Worm (Caenorhabditis elegans) whole organism, L1 larva: ENCODE measurements around the gene C16C8.18.

Experiments used
- C34B4.2 ChIP-seq: sonication (generic microtip); optimal IDR thresholded peaks from 2 replicates; lab custom pipeline; 2017; ENCODE audit warnings: mild to moderate bottlenecking, missing genetic modification characterization, missing compliant biosample characterization
- F16B12.6 ChIP-seq: fragments of 150-350 bp; optimal IDR thresholded peaks from 2 replicates; lab custom pipeline; 2014; ENCODE audit warnings: missing biosample characterization, missing genetic modification characterization
- alr-1 ChIP-seq: fragments of 200-800 bp; sonication (Bioruptor generic); optimal IDR thresholded peaks from 2 replicates; lab custom pipeline; 2018; ENCODE audit warnings: borderline replicate concordance, mild to moderate bottlenecking, missing genetic modification characterization, missing compliant biosample characterization
- ceh-63 ChIP-seq: fragments of 200-800 bp; sonication (Bioruptor generic); optimal IDR thresholded peaks from 2 replicates; lab custom pipeline; 2018; ENCODE audit warnings: mild to moderate bottlenecking, missing genetic modification characterization, missing compliant biosample characterization
- ceh-8 ChIP-seq: fragments of 200-800 bp; sonication (Bioruptor generic); optimal IDR thresholded peaks from 2 replicates; lab custom pipeline; 2018; ENCODE audit warnings: mild to moderate bottlenecking, missing genetic modification characterization, moderate library complexity, missing compliant biosample characterization
- ceh-82 ChIP-seq, 3 experiments: fragments of 150-350 bp in 1 of 3; sonication (generic microtip) in 2 of 3; optimal IDR thresholded peaks; 2 replicates each; lab custom pipeline; 2014 to 2017; ENCODE audit warnings: missing biosample characterization in 3 of 3, missing genetic modification characterization in 3 of 3
- ceh-88 ChIP-seq: fragments of 200-800 bp; sonication (Bioruptor generic); IDR thresholded peaks from 2 replicates; pipeline ENCODE4 v1.3.6; 2022; ENCODE audit warnings: missing genetic modification characterization, missing compliant biosample characterization
- efl-1 ChIP-seq, 4 experiments: fragments of 150-350 bp; optimal IDR thresholded peaks in 3 of 4; peaks in 1 of 4; 1 replicate in 1 of 4; 2 replicates in 3 of 4; lab custom pipeline; 2014; ENCODE audit warnings: missing biosample characterization in 2 of 4, missing genetic modification characterization in 2 of 4, missing genetic modification reagents in 2 of 4
- egl-13 ChIP-seq: sonication (generic microtip); optimal IDR thresholded peaks from 2 replicates; lab custom pipeline; 2016; ENCODE audit warnings: missing genotype, missing genetic modification reagents, missing genetic modification characterization, missing compliant biosample characterization
- ets-5 ChIP-seq: fragments of 200-800 bp; sonication (Bioruptor generic); IDR thresholded peaks from 2 replicates; pipeline ENCODE4 v1.3.6; 2022; ENCODE audit warnings: missing genetic modification characterization, missing compliant biosample characterization
- fkh-10 ChIP-seq: sonication (generic microtip); optimal IDR thresholded peaks from 2 replicates; lab custom pipeline; 2017; ENCODE audit warnings: missing biosample characterization, missing genetic modification reagents, missing genetic modification characterization
- fkh-4 ChIP-seq: sonication (generic microtip); optimal IDR thresholded peaks from 2 replicates; lab custom pipeline; 2016; ENCODE audit warnings: missing compliant biosample characterization, missing genetic modification characterization, borderline replicate concordance
- fkh-8 ChIP-seq: sonication (generic microtip); optimal IDR thresholded peaks from 2 replicates; lab custom pipeline; 2016; ENCODE audit warnings: mild to moderate bottlenecking, missing genetic modification characterization, missing compliant biosample characterization
- fos-1 ChIP-seq: fragments of 150-350 bp; optimal IDR thresholded peaks from 2 replicates; lab custom pipeline; 2014; ENCODE audit warnings: missing biosample characterization, missing genetic modification characterization
- hlh-4 ChIP-seq: sonication (generic microtip); optimal IDR thresholded peaks from 2 replicates; lab custom pipeline; 2016; ENCODE audit warnings: mild to moderate bottlenecking, missing genetic modification characterization, missing compliant biosample characterization
- hpl-2 ChIP-seq: fragments of 150-350 bp; optimal IDR thresholded peaks from 2 replicates; lab custom pipeline; 2014; ENCODE audit warnings: missing biosample characterization, missing genetic modification reagents, missing genetic modification characterization
- isw-1 ChIP-seq: fragments of 200-800 bp; sonication (Bioruptor generic); IDR thresholded peaks from 2 replicates; pipeline ENCODE4 v1.3.6; 2022; ENCODE audit warnings: missing genetic modification characterization, missing compliant biosample characterization
- jun-1 ChIP-seq: fragments of 150-350 bp; optimal IDR thresholded peaks from 2 replicates; lab custom pipeline; 2014; ENCODE audit warnings: missing biosample characterization, missing genetic modification reagents, missing genetic modification characterization
- lin-13 ChIP-seq: fragments of 150-350 bp; optimal IDR thresholded peaks from 2 replicates; lab custom pipeline; 2014; ENCODE audit warnings: missing biosample characterization, missing genetic modification reagents, missing genetic modification characterization
- lin-14 ChIP-seq: fragments of 200-800 bp; sonication (Bioruptor generic); optimal IDR thresholded peaks from 2 replicates; lab custom pipeline; 2018; ENCODE audit warnings: mild to moderate bottlenecking, missing genetic modification characterization, moderate library complexity, missing compliant biosample characterization
- lin-15B ChIP-seq: fragments of 150-350 bp; sonication (generic microtip); optimal IDR thresholded peaks from 3 replicates; lab custom pipeline; 2014; ENCODE audit warnings: missing biosample characterization, missing genetic modification characterization
- lin-39 ChIP-seq: fragments of 150-350 bp; optimal IDR thresholded peaks from 2 replicates; lab custom pipeline; 2014; ENCODE audit warnings: missing biosample characterization, missing genetic modification reagents, missing genetic modification characterization
- lsy-2 ChIP-seq, 2 experiments: fragments of 150-350 bp; optimal IDR thresholded peaks; 2 replicates each; lab custom pipeline; 2014; ENCODE audit warnings: missing biosample characterization in 2 of 2, missing genetic modification characterization in 2 of 2
- mab-9 ChIP-seq: fragments of 200-800 bp; sonication (Bioruptor generic); IDR thresholded peaks from 2 replicates; pipeline ENCODE4 v1.3.6; 2022; ENCODE audit warnings: missing genetic modification reagents, missing genetic modification characterization, missing compliant biosample characterization
- mdl-1 ChIP-seq, 2 experiments: fragments of 150-350 bp; optimal IDR thresholded peaks; 2 replicates each; lab custom pipeline; 2014 to 2017; ENCODE audit warnings: missing biosample characterization in 2 of 2, missing genetic modification characterization in 2 of 2, inconsistent platforms in 1 of 2
- mep-1 ChIP-seq: fragments of 150-350 bp; optimal IDR thresholded peaks from 2 replicates; lab custom pipeline; 2014; ENCODE audit warnings: missing biosample characterization, missing genetic modification characterization
- nhr-12 ChIP-seq: sonication (generic microtip); optimal IDR thresholded peaks from 2 replicates; lab custom pipeline; 2017; ENCODE audit warnings: missing biosample characterization, missing genetic modification characterization
- nhr-28 ChIP-seq: fragments of 150-350 bp; optimal IDR thresholded peaks from 2 replicates; lab custom pipeline; 2014; ENCODE audit warnings: missing biosample characterization, missing genetic modification characterization
- nhr-71 ChIP-seq: sonication (generic microtip); optimal IDR thresholded peaks from 2 replicates; lab custom pipeline; 2016; ENCODE audit warnings: mild to moderate bottlenecking, missing genetic modification characterization, moderate library complexity, missing compliant biosample characterization
- nhr-76 ChIP-seq: sonication (generic microtip); optimal IDR thresholded peaks from 2 replicates; lab custom pipeline; 2017; ENCODE audit warnings: missing biosample characterization, missing genetic modification characterization
- pax-3 ChIP-seq: fragments of 200-800 bp; sonication (Bioruptor generic); optimal IDR thresholded peaks from 2 replicates; lab custom pipeline; 2018; ENCODE audit warnings: mild to moderate bottlenecking, missing genetic modification characterization, moderate library complexity, missing compliant biosample characterization
- snpc-4 ChIP-seq: fragments of 150-350 bp; optimal IDR thresholded peaks from 2 replicates; lab custom pipeline; 2014; ENCODE audit warnings: missing biosample characterization, missing genetic modification characterization
- unc-30 ChIP-seq: sonication (generic microtip); optimal IDR thresholded peaks from 2 replicates; lab custom pipeline; 2017; ENCODE audit warnings: missing biosample characterization, missing genetic modification characterization
- unc-86 ChIP-seq: sonication (generic microtip); optimal IDR thresholded peaks from 2 replicates; lab custom pipeline; 2016; ENCODE audit warnings: missing genetic modification characterization, missing compliant biosample characterization
- xbp-1 ChIP-seq: sonication (generic microtip); optimal IDR thresholded peaks from 2 replicates; lab custom pipeline; 2016; ENCODE audit warnings: missing genetic modification characterization, missing compliant biosample characterization

Gene C16C8.18

DNA sequence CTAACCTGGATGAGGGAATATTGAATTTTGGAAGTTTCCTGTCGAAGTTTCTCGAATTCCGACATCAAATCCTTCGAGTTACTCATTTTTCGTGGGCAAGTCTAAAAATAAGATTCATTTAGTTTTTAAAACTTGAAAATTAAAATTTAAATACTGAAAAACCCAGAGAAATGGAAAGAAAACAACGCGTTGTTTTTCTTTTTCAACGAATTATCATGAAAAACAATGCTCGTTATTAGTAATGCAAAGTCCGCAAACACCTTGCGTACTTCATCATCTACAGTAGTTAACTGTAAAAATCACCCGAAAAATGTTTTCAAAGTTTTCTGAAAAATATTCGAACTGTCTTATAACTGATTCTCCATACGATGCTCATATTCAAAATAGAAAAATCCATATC is 14.8 kb downstream of the C16C8.18 start, which contains the start of gene C16C8.4:
Gene C16C8.4 (minus strand): TSS at position 101 of the 400 bp plus-strand sequence.
- no peak for TF ChIP-seq efl-1 (optimal IDR thresholded peaks at IDR 0.05; lab: Kevin White, UChicago)
- no peak for TF ChIP-seq efl-1 (GFP tag; optimal IDR thresholded peaks at IDR 0.05 in 1 of 2; lab: Kevin White, UChicago)

DNA sequence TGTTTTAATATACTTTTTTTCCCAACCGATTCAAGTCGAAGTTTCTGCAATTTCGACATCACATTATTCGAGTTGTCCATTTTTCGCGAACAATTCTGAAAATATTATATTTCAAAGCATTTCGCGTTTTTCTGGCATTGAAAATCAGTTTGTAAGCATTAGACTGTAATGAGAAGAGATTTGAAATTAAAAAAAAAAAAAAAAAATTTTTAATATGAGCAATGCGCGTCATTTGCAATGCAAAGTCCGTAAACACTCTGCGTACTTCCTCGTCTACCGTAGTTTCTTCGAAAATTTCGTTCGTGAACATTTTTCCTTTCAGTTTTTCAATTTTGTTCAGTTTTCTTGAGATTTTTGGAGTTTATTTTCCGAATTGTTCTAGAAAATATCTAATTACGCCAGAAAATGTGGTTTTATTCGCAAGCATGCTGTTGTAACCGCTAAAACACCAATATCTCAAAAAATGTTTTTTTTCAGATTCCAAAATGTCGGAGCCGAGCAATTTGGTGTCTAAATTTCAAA is 15.8 kb downstream of the C16C8.18 start, which contains the start of the genes C16C8.5 and C16C8.16:
Gene C16C8.5 (minus strand): TSS at position 101 of the 522 bp plus-strand sequence.
Gene C16C8.16 (plus strand): TSS at position 472 of the 522 bp plus-strand sequence.
- TF ChIP-seq lin-14 (GFP tag; lab: Kevin White, UChicago) = no peak
- TF ChIP-seq mep-1 = no peak
- no peak for TF ChIP-seq alr-1 (tag; lab: Kevin White, UChicago)
- TF ChIP-seq snpc-4 = no peak
- no peak for TF ChIP-seq fkh-10 (GFP tag; lab: Kevin White, UChicago)
- TF ChIP-seq isw-1 = no peak
- no peak for TF ChIP-seq nhr-12 (tag; lab: Kevin White, UChicago)
- TF ChIP-seq ceh-8 (GFP tag; lab: Kevin White, UChicago) = no peak
- TF ChIP-seq fkh-8 (tag; lab: Kevin White, UChicago) = no peak
- TF ChIP-seq nhr-71 (tag; lab: Kevin White, UChicago) = no peak
- TF ChIP-seq hlh-4 = no peak
- no peak for TF ChIP-seq lsy-2 (tag; optimal IDR thresholded peaks at IDR 0.05; lab: Kevin White, UChicago)
- no peak for TF ChIP-seq mab-9 (GFP tag; lab: Robert Waterston, UW)
- no peak for TF ChIP-seq unc-30
- TF ChIP-seq lin-13 (GFP tag; lab: Kevin White, UChicago) = no peak
- TF ChIP-seq nhr-76 (tag; lab: Kevin White, UChicago) = no peak

DNA sequence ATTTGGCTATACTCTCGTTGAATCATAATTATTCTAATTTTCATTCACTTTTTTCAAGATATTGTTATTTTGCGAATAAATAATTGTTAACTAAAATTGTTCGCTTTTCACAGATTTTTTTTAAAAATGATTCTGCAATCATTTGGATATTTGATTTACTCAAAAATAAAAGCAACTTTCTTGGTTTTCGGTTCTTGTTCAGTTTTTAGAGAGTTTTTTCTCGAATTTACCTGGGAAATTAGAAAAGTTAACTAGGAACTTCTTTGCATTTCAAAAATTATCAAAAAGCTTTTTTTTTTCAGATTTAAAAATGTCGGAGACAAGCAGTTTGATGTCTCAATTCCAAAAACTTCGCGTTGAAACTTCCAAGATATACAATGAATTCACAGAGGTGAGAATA is 17.1 kb downstream of the C16C8.18 start, which contains the start of the genes C16C8.20 and gldi-6:
Gene C16C8.20 (plus strand): TSS at position 301 of the 400 bp plus-strand sequence.
Gene gldi-6 (plus strand): TSS at position 301 of the 400 bp plus-strand sequence.
- no peak for TF ChIP-seq lin-15B
- TF ChIP-seq ceh-8 (GFP tag; lab: Kevin White, UChicago) = no peak
- no peak for TF ChIP-seq ceh-88 (GFP tag; lab: Robert Waterston, UW)
- no peak for TF ChIP-seq fos-1 (tag; lab: Kevin White, UChicago)
- no peak for TF ChIP-seq jun-1
- TF ChIP-seq egl-13 (tag; lab: Kevin White, UChicago) = no peak
- TF ChIP-seq lin-39 = no peak
- TF ChIP-seq fkh-4 (tag; lab: Kevin White, UChicago) = no peak
- no peak for TF ChIP-seq mdl-1 (tag; optimal IDR thresholded peaks at IDR 0.05; lab: Kevin White, UChicago)
- no peak for TF ChIP-seq ets-5 (GFP tag; lab: Robert Waterston, UW)
- TF ChIP-seq ceh-82 (tag; optimal IDR thresholded peaks at IDR 0.05; lab: Kevin White, UChicago) = no peak
- TF ChIP-seq nhr-28 (tag; lab: Kevin White, UChicago) = no peak
- TF ChIP-seq F16B12.6 = no peak
- no peak for TF ChIP-seq unc-30
- no peak for TF ChIP-seq C34B4.2 (tag; lab: Kevin White, UChicago)
- TF ChIP-seq snpc-4 = no peak
- no peak for TF ChIP-seq fkh-8 (tag; lab: Kevin White, UChicago)

DNA sequence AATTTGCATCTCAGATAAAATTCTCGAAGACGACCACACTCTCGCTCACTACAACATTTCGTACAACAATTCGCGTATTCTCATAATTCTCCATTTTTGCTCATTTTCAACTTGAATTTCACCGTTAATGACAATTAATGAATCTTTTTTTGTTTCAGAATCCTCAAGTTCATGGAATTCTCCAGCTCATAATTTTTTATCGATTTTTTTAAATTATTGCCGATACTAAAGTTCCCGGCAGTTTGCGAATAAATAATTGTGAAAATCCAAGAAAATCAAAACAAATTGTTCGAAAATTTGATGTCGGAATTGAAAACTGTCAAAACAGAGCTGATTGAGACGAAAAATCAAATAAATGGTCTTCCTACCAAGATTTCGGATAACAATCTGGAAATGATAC is 18.4 kb downstream of the C16C8.18 start, which contains the start of gene C16C8.21:
Gene C16C8.21 (plus strand): TSS at position 301 of the 400 bp plus-strand sequence.
- TF ChIP-seq pax-3 (tag; lab: Kevin White, UChicago) = no peak
- TF ChIP-seq jun-1 = no peak
- TF ChIP-seq mep-1 = no peak
- TF ChIP-seq ceh-63 (GFP tag; lab: Kevin White, UChicago) = no peak
- TF ChIP-seq xbp-1 = no peak
- TF ChIP-seq unc-86 (tag; lab: Kevin White, UChicago) = no peak
- no peak for TF ChIP-seq hpl-2
